Fruit fly (Drosophila melanogaster): ENCODE data around the gene fw.

- TF ChIP-seq psq (optimal IDR thresholded peaks at IDR 0.05) (no peak), CG8478 (optimal IDR thresholded peaks at IDR 0.05) (no peak), Dll (optimal IDR thresholded peaks at IDR 0.05) (no peak), pan (optimal IDR thresholded peaks at IDR 0.05) (no peak), EcR (GFP tag; optimal IDR thresholded peaks at IDR 0.05) (no peak)
Measured at dm6 chrX:12007593-12007992, 3.9 kb upstream of the fw start.
